Worm (Caenorhabditis elegans) whole organism, L4/young adult: Measurements from ENCODE around the gene cpna-5.

Experiments used
- W03F9.2 ChIP-seq: fragments of 150-350 bp; optimal IDR thresholded peaks from 2 replicates; lab custom pipeline; 2014; ENCODE audit warnings: missing biosample characterization, missing genetic modification characterization
- dao-5 ChIP-seq: sonication (generic microtip); optimal IDR thresholded peaks from 2 replicates; lab custom pipeline; 2016; ENCODE audit warnings: missing genotype, missing genetic modification characterization, moderate library complexity, missing compliant biosample characterization
- him-1 ChIP-seq: sonication (generic microtip); optimal IDR thresholded peaks from 2 replicates; lab custom pipeline; 2016; ENCODE audit warnings: missing genotype, missing genetic modification reagents, missing genetic modification characterization, missing compliant biosample characterization

DNA sequence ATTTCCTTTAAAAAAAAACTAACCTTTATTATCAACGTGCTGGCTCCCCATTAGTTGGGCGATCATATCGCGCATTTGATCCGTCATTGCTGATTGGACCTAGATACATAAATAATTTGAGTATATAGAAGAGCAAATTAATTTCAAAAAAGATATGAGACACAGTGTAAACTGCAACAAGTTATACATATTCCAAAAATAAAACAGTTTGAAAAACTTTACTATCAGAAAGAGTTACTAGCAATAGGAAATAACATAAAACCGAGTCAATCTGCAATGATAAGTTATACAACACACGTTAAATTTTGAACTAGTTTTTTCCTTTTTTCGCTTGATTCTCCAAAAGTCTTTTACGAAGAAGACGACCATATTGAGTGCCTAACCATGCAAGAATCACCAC, 11.0 kb downstream of the cpna-5 start, which contains the start of gene luc-7L:
- TF ChIP-seq him-1, result no peak
- TF ChIP-seq dao-5 (tag; lab: Kevin White, UChicago), result no peak
- no peak for TF ChIP-seq W03F9.2 (tag; lab: Kevin White, UChicago)
